Worm (Caenorhabditis elegans) whole organism, early embryonic: ENCODE results near the gene grd-8.

Experiments
- B0310.2 ChIP-seq: sonication (generic microtip); optimal IDR thresholded peaks from 2 replicates; lab custom pipeline; 2016; ENCODE audit warnings: mild to moderate bottlenecking, missing genetic modification characterization, missing compliant biosample characterization
- F13C5.2 ChIP-seq: sonication (generic microtip); optimal IDR thresholded peaks from 2 replicates; lab custom pipeline; 2017; ENCODE audit warnings: mild to moderate bottlenecking, missing genetic modification characterization, inconsistent platforms, missing compliant biosample characterization
- aly-1 ChIP-seq: sonication (generic microtip); optimal IDR thresholded peaks from 2 replicates; lab custom pipeline; 2016; ENCODE audit warnings: missing genetic modification characterization, missing compliant biosample characterization
- ama-1 ChIP-seq: fragments of 150-350 bp; optimal IDR thresholded peaks from 2 replicates; lab custom pipeline; 2014
- ceh-13 ChIP-seq: fragments of 200-800 bp; sonication (Bioruptor generic); optimal IDR thresholded peaks from 2 replicates; lab custom pipeline; 2018; ENCODE audit warnings: mild to moderate bottlenecking, missing genetic modification characterization, missing compliant biosample characterization
- ceh-36 ChIP-seq: sonication (generic microtip); optimal IDR thresholded peaks from 2 replicates; lab custom pipeline; 2016; ENCODE audit warnings: missing genetic modification characterization, inconsistent platforms, missing compliant biosample characterization
- ets-7 ChIP-seq: sonication (generic microtip); optimal IDR thresholded peaks from 2 replicates; lab custom pipeline; 2016; ENCODE audit warnings: missing genotype, missing genetic modification characterization, missing compliant biosample characterization
- flt-1 ChIP-seq: fragments of 200-800 bp; sonication (Bioruptor generic); IDR thresholded peaks from 2 replicates; pipeline ENCODE4 v1.3.6; 2022; ENCODE audit warnings: missing genetic modification characterization, missing compliant biosample characterization
- hmbx-1 ChIP-seq: sonication (generic microtip); optimal IDR thresholded peaks from 2 replicates; lab custom pipeline; 2016; ENCODE audit warnings: mild to moderate bottlenecking, missing genetic modification characterization, missing compliant biosample characterization
- hmg-4 ChIP-seq: fragments of 200-800 bp; sonication (Bioruptor generic); optimal IDR thresholded peaks from 2 replicates; lab custom pipeline; 2018; ENCODE audit warnings: mild to moderate bottlenecking, missing genetic modification characterization, missing compliant biosample characterization
- hnd-1 ChIP-seq: sonication (generic microtip); optimal IDR thresholded peaks from 2 replicates; lab custom pipeline; 2016; ENCODE audit warnings: missing genetic modification characterization, missing compliant biosample characterization
- pes-1 ChIP-seq: fragments of 200-800 bp; sonication (Bioruptor generic); IDR thresholded peaks from 2 replicates; pipeline ENCODE4 v1.3.6; 2022; ENCODE audit warnings: missing genetic modification reagents, missing genetic modification characterization, missing compliant biosample characterization
- scrt-1 ChIP-seq: fragments of 200-800 bp; sonication (Bioruptor generic); IDR thresholded peaks from 2 replicates; pipeline ENCODE4 v1.3.6; 2022; ENCODE audit warnings: missing genetic modification characterization, missing compliant biosample characterization
- sea-1 ChIP-seq: fragments of 200-800 bp; sonication (Bioruptor generic); conservative IDR thresholded peaks from 2 replicates; pipeline ENCODE4 v1.3.6; 2022; ENCODE audit warnings: missing genetic modification characterization, missing compliant biosample characterization
- tbx-11 ChIP-seq: fragments of 200-800 bp; sonication (Bioruptor generic); IDR thresholded peaks from 2 replicates; pipeline ENCODE4 v1.3.6; 2022; ENCODE audit warnings: missing genetic modification characterization, missing compliant biosample characterization
- tbx-37 ChIP-seq: fragments of 200-800 bp; sonication (Bioruptor generic); conservative IDR thresholded peaks from 2 replicates; pipeline ENCODE4 v1.3.6; 2022; ENCODE audit warnings: missing genetic modification reagents, missing genetic modification characterization, missing compliant biosample characterization
- tra-4 ChIP-seq: sonication (generic microtip); optimal IDR thresholded peaks from 2 replicates; lab custom pipeline; 2017; ENCODE audit warnings: missing genetic modification characterization, missing compliant biosample characterization

The grd-8 gene

ce11 chrV:7808444-7808843 lies 33.9 kb upstream of the grd-8 start:
- no peak for TF ChIP-seq pes-1
- TF ChIP-seq hnd-1 (tag; lab: Kevin White, UChicago): no peak
- no peak for TF ChIP-seq ama-1 (lab: Kevin White, UChicago)
- no peak for TF ChIP-seq tbx-11
- no peak for TF ChIP-seq tbx-37 (GFP tag; lab: Robert Waterston, UW)
- no peak for TF ChIP-seq tra-4 (tag; lab: Kevin White, UChicago)
- no peak for TF ChIP-seq hmbx-1 (tag; lab: Kevin White, UChicago)
- no peak for TF ChIP-seq hmg-4 (GFP tag; lab: Kevin White, UChicago)
- TF ChIP-seq scrt-1 (GFP tag; lab: Robert Waterston, UW): no peak
- TF ChIP-seq ceh-36 (tag; lab: Kevin White, UChicago): no peak
- TF ChIP-seq ceh-13 (GFP tag; lab: Kevin White, UChicago): no peak
- TF ChIP-seq sea-1 (GFP tag; lab: Robert Waterston, UW): no peak
- TF ChIP-seq ets-7 (tag; lab: Kevin White, UChicago): no peak
- no peak for TF ChIP-seq F13C5.2 (tag; lab: Kevin White, UChicago)
- no peak for TF ChIP-seq aly-1
- TF ChIP-seq flt-1: no peak
- TF ChIP-seq B0310.2 (tag; lab: Kevin White, UChicago): no peak

- no peak for TF ChIP-seq flt-1
- TF ChIP-seq hmbx-1 (tag; lab: Kevin White, UChicago): no peak
- no peak for TF ChIP-seq hmg-4 (GFP tag; lab: Kevin White, UChicago)
- no peak for TF ChIP-seq aly-1
- TF ChIP-seq ets-7 (tag; lab: Kevin White, UChicago): no peak
- no peak for TF ChIP-seq hnd-1 (tag; lab: Kevin White, UChicago)
Observed at ce11 chrV:7809320-7810256, 32.7 kb upstream of the grd-8 start, which contains the start of gene ZK742.3. Gene ZK742.3 (minus strand): TSS chrV:7809912.

- TF ChIP-seq hmbx-1 (tag; lab: Kevin White, UChicago) (no peak), aly-1 (no peak), tbx-37 (GFP tag; lab: Robert Waterston, UW) (no peak), tra-4 (tag; lab: Kevin White, UChicago) (no peak), hmg-4 (GFP tag; lab: Kevin White, UChicago) (no peak), F13C5.2 (tag; lab: Kevin White, UChicago) (no peak), flt-1 (no peak), ceh-13 (GFP tag; lab: Kevin White, UChicago) (no peak), B0310.2 (tag; lab: Kevin White, UChicago) (no peak)
Observed at ce11 chrV:7810591-7810990, 31.7 kb upstream of the grd-8 start.

ce11 chrV:7811758-7812157 lies 30.6 kb upstream of the grd-8 start, which contains the start of gene ZK742.4:
Gene ZK742.4 (minus strand): TSS chrV:7811792.
- TF ChIP-seq F13C5.2 (tag; lab: Kevin White, UChicago): no peak
- no peak for TF ChIP-seq ets-7 (tag; lab: Kevin White, UChicago)
- TF ChIP-seq aly-1: no peak
- no peak for TF ChIP-seq sea-1 (GFP tag; lab: Robert Waterston, UW)
- no peak for TF ChIP-seq pes-1
- TF ChIP-seq ceh-36 (tag; lab: Kevin White, UChicago): no peak
- no peak for TF ChIP-seq hmg-4 (GFP tag; lab: Kevin White, UChicago)
- no peak for TF ChIP-seq tbx-11
- TF ChIP-seq tra-4 (tag; lab: Kevin White, UChicago): no peak
- no peak for TF ChIP-seq ceh-13 (GFP tag; lab: Kevin White, UChicago)
- no peak for TF ChIP-seq ama-1 (lab: Kevin White, UChicago)
- no peak for TF ChIP-seq scrt-1 (GFP tag; lab: Robert Waterston, UW)
- TF ChIP-seq hnd-1 (tag; lab: Kevin White, UChicago): no peak
- TF ChIP-seq tbx-37 (GFP tag; lab: Robert Waterston, UW): no peak
- no peak for TF ChIP-seq flt-1
- TF ChIP-seq hmbx-1 (tag; lab: Kevin White, UChicago): no peak
- TF ChIP-seq B0310.2 (tag; lab: Kevin White, UChicago): no peak

- TF ChIP-seq pes-1: no peak
- no peak for TF ChIP-seq hnd-1 (tag; lab: Kevin White, UChicago)
- TF ChIP-seq sea-1 (GFP tag; lab: Robert Waterston, UW): no peak
- no peak for TF ChIP-seq tra-4 (tag; lab: Kevin White, UChicago)
- TF ChIP-seq hmg-4 (GFP tag; lab: Kevin White, UChicago): no peak
- no peak for TF ChIP-seq ets-7 (tag; lab: Kevin White, UChicago)
Observed at ce11 chrV:7814601-7815000, 27.7 kb upstream of the grd-8 start, which contains the start of gene ZK742.6. Gene ZK742.6 (minus strand): TSS chrV:7814942.

- no peak for TF ChIP-seq pes-1
- TF ChIP-seq sea-1 (GFP tag; lab: Robert Waterston, UW): no peak
- no peak for TF ChIP-seq hnd-1 (tag; lab: Kevin White, UChicago)
- no peak for TF ChIP-seq flt-1
Observed at ce11 chrV:7816486-7816885, 25.8 kb upstream of the grd-8 start.

ce11 chrV:7819585-7819984 lies 22.7 kb upstream of the grd-8 start:
- TF ChIP-seq scrt-1 (GFP tag; lab: Robert Waterston, UW) (no peak), B0310.2 (tag; lab: Kevin White, UChicago) (no peak), F13C5.2 (tag; lab: Kevin White, UChicago) (no peak), ama-1 (lab: Kevin White, UChicago) (no peak), ceh-13 (GFP tag; lab: Kevin White, UChicago) (no peak), sea-1 (GFP tag; lab: Robert Waterston, UW) (no peak), pes-1 (no peak), hmbx-1 (tag; lab: Kevin White, UChicago) (no peak), tbx-11 (no peak), tbx-37 (GFP tag; lab: Robert Waterston, UW) (no peak), flt-1 (no peak), aly-1 (no peak), hmg-4 (GFP tag; lab: Kevin White, UChicago) (no peak), ets-7 (tag; lab: Kevin White, UChicago) (no peak)
